Worm (Caenorhabditis elegans): ENCODE data around the gene sra-4.

sra-4 gene

ce11 chrII:9591071-9591470 lies 48.4 kb upstream of the sra-4 start, which contains the start of the genes E02H1.1 and tag-124 (continued):
- no peak for TF ChIP-seq F37B4.10 (GFP tag; IDR thresholded peaks at IDR 0.05)
- no peak for TF ChIP-seq C17E4.6 (GFP tag; IDR thresholded peaks at IDR 0.05)
- no peak for TF ChIP-seq Y79H2A.3 (GFP tag; conservative IDR thresholded peaks at IDR 0.05)
- TF ChIP-seq ceh-100 (GFP tag; IDR thresholded peaks at IDR 0.05) = peak; percentile 57
- no peak for TF ChIP-seq atf-7 (tag; optimal IDR thresholded peaks at IDR 0.05)
- no peak for TF ChIP-seq ztf-3 (GFP tag; optimal IDR thresholded peaks at IDR 0.05)
- 0 out of 2 replicates have a peak, but pooled peaks have one; percentile 34 for TF ChIP-seq ztf-6 (GFP tag; IDR thresholded peaks at IDR 0.05)
- TF ChIP-seq tlf-1 (GFP tag; optimal IDR thresholded peaks at IDR 0.05) = no peak
- TF ChIP-seq ceh-79 (tag; optimal IDR thresholded peaks at IDR 0.05) = no peak
- no peak for TF ChIP-seq Y56A3A.18 (GFP tag; IDR thresholded peaks at IDR 0.05)
- TF ChIP-seq ztf-26 (tag; optimal IDR thresholded peaks at IDR 0.05) = no peak
- no peak for TF ChIP-seq rpc-1 (optimal IDR thresholded peaks at IDR 0.05)
- TF ChIP-seq rpc-1 (tag; optimal IDR thresholded peaks at IDR 0.05) = no peak
- no peak for TF ChIP-seq snpc-1.1 (tag; optimal IDR thresholded peaks at IDR 0.05; ENCODE audit: insufficient read depth)
- TF ChIP-seq Y53F4B.3 (GFP tag; IDR thresholded peaks at IDR 0.05) = no peak
- TF ChIP-seq unc-130 (GFP tag; optimal IDR thresholded peaks at IDR 0.05) = peak; percentile 82
- TF ChIP-seq egrh-3 (GFP tag; IDR thresholded peaks at IDR 0.05) = no peak
- TF ChIP-seq nhr-179 (tag; optimal IDR thresholded peaks at IDR 0.05) = no peak
- TF ChIP-seq ztf-25 (GFP tag; IDR thresholded peaks at IDR 0.05) = no peak
- 0 out of 2 replicates have a peak, but pooled peaks have one; percentile 49 for TF ChIP-seq madf-3 (GFP tag; IDR thresholded peaks at IDR 0.05)
- no peak for TF ChIP-seq aptf-2 (GFP tag; conservative IDR thresholded peaks at IDR 0.05)
- peak; percentile 59 for TF ChIP-seq attf-3 (GFP tag; conservative IDR thresholded peaks at IDR 0.05)
- TF ChIP-seq hrde-1 (tag; optimal IDR thresholded peaks at IDR 0.05; ENCODE audit: borderline replicate concordance) = no peak
- no peak for TF ChIP-seq sptf-2 (GFP tag; optimal IDR thresholded peaks at IDR 0.05)
- peak; percentile 64; the same call in 1 of the 2 replicates for TF ChIP-seq ztf-28 (GFP tag; IDR thresholded peaks at IDR 0.05)
- TF ChIP-seq sea-2 (GFP tag; IDR thresholded peaks at IDR 0.05) = no peak
- TF ChIP-seq B0336.3 (GFP tag; IDR thresholded peaks at IDR 0.05) = no peak
- TF ChIP-seq mes-4 (tag; optimal IDR thresholded peaks at IDR 0.05) = no peak
- TF ChIP-seq F52B5.7 (tag; optimal IDR thresholded peaks at IDR 0.05) = no peak
- no peak for TF ChIP-seq dpl-1 (GFP tag; optimal IDR thresholded peaks at IDR 0.05)
- TF ChIP-seq lin-54 (GFP tag; optimal IDR thresholded peaks at IDR 0.05) = peak; percentile 35
- TF ChIP-seq hlh-12 (tag; optimal IDR thresholded peaks at IDR 0.05) = no peak
- no peak for TF ChIP-seq hmg-20 (GFP tag; IDR thresholded peaks at IDR 0.05)
- peak; percentile 50; the same call in 1 of the 2 replicates for TF ChIP-seq lir-1 (GFP tag; conservative IDR thresholded peaks at IDR 0.05)
- peak; percentile 37; the same call in 1 of the 2 replicates for TF ChIP-seq dox-1 (GFP tag; IDR thresholded peaks at IDR 0.05)
- no peak for TF ChIP-seq mel-28 (tag; optimal IDR thresholded peaks at IDR 0.05; ENCODE audit: borderline replicate concordance)
- TF ChIP-seq him-1 (tag; optimal IDR thresholded peaks at IDR 0.05) = peak; percentile 40
- TF ChIP-seq rcor-1 (GFP tag; IDR thresholded peaks at IDR 0.05) = peak; percentile 62
- TF ChIP-seq D2030.7 (GFP tag; IDR thresholded peaks at IDR 0.05) = no peak
- peak; percentile 2 for TF ChIP-seq xnd-1 (tag; optimal IDR thresholded peaks at IDR 0.05)
- TF ChIP-seq ekl-4 (GFP tag; IDR thresholded peaks at IDR 0.05) = no peak
- no peak for TF ChIP-seq Y67H2A.10 (GFP tag; conservative IDR thresholded peaks at IDR 0.05)
- TF ChIP-seq ceh-40 (GFP tag; IDR thresholded peaks at IDR 0.05) = no peak
- TF ChIP-seq unc-62 (GFP tag; optimal IDR thresholded peaks at IDR 0.05) = no peak
- TF ChIP-seq lsy-27 (tag; optimal IDR thresholded peaks at IDR 0.05; ENCODE audit: borderline replicate concordance, insufficient read depth) = no peak
- no peak for TF ChIP-seq nhr-80 (tag; optimal IDR thresholded peaks at IDR 0.05)
- peak in 1 of 2 experiments; percentile 68 for TF ChIP-seq rec-8 (tag; optimal IDR thresholded peaks at IDR 0.05)
- peak; percentile 27 for TF ChIP-seq lsl-1 (GFP tag; optimal IDR thresholded peaks at IDR 0.05)
- peak; percentile 63; the same call in 1 of the 2 replicates for TF ChIP-seq mcd-1 (GFP tag; IDR thresholded peaks at IDR 0.05)
- TF ChIP-seq chd-7 (tag; optimal IDR thresholded peaks at IDR 0.05) = peak; percentile 29
